Worm (Caenorhabditis elegans) whole organism, L3 larva: ENCODE data around the gene eyg-1.

ENCODE experiments used
- R02D3.7 ChIP-seq: fragments of 150-350 bp; optimal IDR thresholded peaks from 2 replicates; lab custom pipeline; 2014; ENCODE audit warnings: missing biosample characterization, missing genetic modification characterization
- ZK546.5 ChIP-seq: sonication (generic microtip); optimal IDR thresholded peaks from 2 replicates; lab custom pipeline; 2017; ENCODE audit warnings: missing biosample characterization, missing genetic modification characterization
- ama-1 ChIP-seq: fragments of 150-350 bp; optimal IDR thresholded peaks from 2 replicates; lab custom pipeline; 2018
- ceh-28 ChIP-seq: fragments of 150-350 bp; optimal IDR thresholded peaks from 2 replicates; lab custom pipeline; 2014; ENCODE audit warnings: missing biosample characterization, missing genetic modification reagents, missing genetic modification characterization
- ceh-82 ChIP-seq: fragments of 150-350 bp; optimal IDR thresholded peaks from 2 replicates; lab custom pipeline; 2014; ENCODE audit warnings: missing biosample characterization, missing genetic modification characterization
- daf-12 ChIP-seq: fragments of 150-350 bp; optimal IDR thresholded peaks from 2 replicates; lab custom pipeline; 2014; ENCODE audit warnings: missing biosample characterization, missing genetic modification reagents, missing genetic modification characterization
- egl-27 ChIP-seq: sonication (generic microtip); optimal IDR thresholded peaks from 4 replicates; lab custom pipeline; 2017; ENCODE audit warnings: missing biosample characterization, missing genetic modification reagents, missing genetic modification characterization
- egl-5 ChIP-seq: fragments of 150-350 bp; optimal IDR thresholded peaks from 2 replicates; lab custom pipeline; 2017; ENCODE audit warnings: missing biosample characterization, missing genetic modification reagents, missing genetic modification characterization, inconsistent platforms
- elt-2 ChIP-seq: sonication (generic microtip); optimal IDR thresholded peaks from 2 replicates; lab custom pipeline; 2016; ENCODE audit warnings: missing genetic modification reagents, mild to moderate bottlenecking, missing genetic modification characterization, missing compliant biosample characterization
- elt-3 ChIP-seq, 3 experiments: fragments of 150-350 bp in 1 of 3; sonication (generic microtip) in 2 of 3; optimal IDR thresholded peaks; 2 replicates in 2 of 3; 4 replicates in 1 of 3; lab custom pipeline; 2014 to 2017; ENCODE audit warnings: missing biosample characterization in 3 of 3, missing genetic modification characterization in 3 of 3
- fkh-10 ChIP-seq: sonication (generic microtip); optimal IDR thresholded peaks from 2 replicates; lab custom pipeline; 2017; ENCODE audit warnings: missing biosample characterization, missing genetic modification reagents, missing genetic modification characterization
- fkh-2 ChIP-seq: fragments of 150-350 bp; optimal IDR thresholded peaks from 2 replicates; lab custom pipeline; 2014; ENCODE audit warnings: missing biosample characterization, missing genetic modification reagents, missing genetic modification characterization
- fos-1 ChIP-seq: fragments of 150-350 bp; optimal IDR thresholded peaks from 2 replicates; lab custom pipeline; 2014; ENCODE audit warnings: missing biosample characterization, missing genetic modification characterization
- hmg-11 ChIP-seq: sonication (generic microtip); optimal IDR thresholded peaks from 2 replicates; lab custom pipeline; 2016; ENCODE audit warnings: missing genetic modification characterization, missing compliant biosample characterization
- jun-1 ChIP-seq: fragments of 150-350 bp; optimal IDR thresholded peaks from 2 replicates; lab custom pipeline; 2014; ENCODE audit warnings: missing biosample characterization, missing genetic modification reagents, missing genetic modification characterization
- lin-39 ChIP-seq: fragments of 150-350 bp; optimal IDR thresholded peaks from 2 replicates; lab custom pipeline; 2018; ENCODE audit warnings: missing biosample characterization, missing genetic modification reagents, missing genetic modification characterization
- mdl-1 ChIP-seq: fragments of 150-350 bp; optimal IDR thresholded peaks from 2 replicates; lab custom pipeline; 2014; ENCODE audit warnings: missing biosample characterization, missing genetic modification characterization
- nhr-12 ChIP-seq: fragments of 150-350 bp; optimal IDR thresholded peaks from 2 replicates; lab custom pipeline; 2014; ENCODE audit warnings: missing biosample characterization, missing genetic modification characterization
- nhr-25 ChIP-seq: sonication (generic microtip); optimal IDR thresholded peaks from 2 replicates; lab custom pipeline; 2017; ENCODE audit warnings: missing biosample characterization, missing genetic modification characterization
- nhr-28 ChIP-seq: fragments of 150-350 bp; optimal IDR thresholded peaks from 2 replicates; lab custom pipeline; 2014; ENCODE audit warnings: missing biosample characterization, missing genetic modification characterization
- nhr-43 ChIP-seq: sonication (generic microtip); optimal IDR thresholded peaks from 2 replicates; lab custom pipeline; 2016; ENCODE audit warnings: mild to moderate bottlenecking, missing genetic modification characterization, missing compliant biosample characterization; ENCODE audit not compliant: poor library complexity, severe bottlenecking
- nhr-67 ChIP-seq: fragments of 150-350 bp; optimal IDR thresholded peaks from 2 replicates; lab custom pipeline; 2014; ENCODE audit warnings: missing biosample characterization, missing genetic modification characterization
- nhr-76 ChIP-seq: fragments of 150-350 bp; sonication (generic microtip); optimal IDR thresholded peaks from 5 replicates; lab custom pipeline; 2014; ENCODE audit warnings: missing biosample characterization, missing genetic modification characterization
- nhr-77 ChIP-seq: fragments of 150-350 bp; optimal IDR thresholded peaks from 2 replicates; lab custom pipeline; 2014; ENCODE audit warnings: missing biosample characterization, missing genetic modification characterization
- pha-4 ChIP-seq: fragments of 150-350 bp; optimal IDR thresholded peaks from 2 replicates; lab custom pipeline; 2014; ENCODE audit warnings: missing biosample characterization, missing genetic modification reagents, missing genetic modification characterization
- pqm-1 ChIP-seq: fragments of 150-350 bp; optimal IDR thresholded peaks from 2 replicates; lab custom pipeline; 2017; ENCODE audit warnings: missing biosample characterization, missing genetic modification characterization, inconsistent platforms
- sea-2 ChIP-seq: fragments of 150-350 bp; sonication (generic microtip); optimal IDR thresholded peaks from 4 replicates; lab custom pipeline; 2014; ENCODE audit warnings: missing biosample characterization, missing genetic modification reagents, missing genetic modification characterization
- skn-1 ChIP-seq: fragments of 150-350 bp; optimal IDR thresholded peaks from 2 replicates; lab custom pipeline; 2014; ENCODE audit warnings: missing biosample characterization, missing genetic modification characterization
- tbx-2 ChIP-seq: sonication (generic microtip); optimal IDR thresholded peaks from 2 replicates; lab custom pipeline; 2016; ENCODE audit warnings: mild to moderate bottlenecking, missing genetic modification characterization, missing compliant biosample characterization
- unc-39 ChIP-seq: sonication (generic microtip); optimal IDR thresholded peaks from 4 replicates; lab custom pipeline; 2017; ENCODE audit warnings: missing biosample characterization, missing genetic modification characterization
- unc-62 ChIP-seq: fragments of 150-350 bp; sonication (generic microtip); optimal IDR thresholded peaks from 4 replicates; lab custom pipeline; 2014; ENCODE audit warnings: missing biosample characterization, missing genetic modification reagents, missing genetic modification characterization
- zag-1 ChIP-seq: fragments of 150-350 bp; optimal IDR thresholded peaks from 2 replicates; lab custom pipeline; 2014; ENCODE audit warnings: missing biosample characterization, missing genetic modification characterization
- ztf-4 ChIP-seq: fragments of 150-350 bp; optimal IDR thresholded peaks from 2 replicates; lab custom pipeline; 2014; ENCODE audit warnings: missing biosample characterization, missing genetic modification characterization

The eyg-1 gene

DNA sequence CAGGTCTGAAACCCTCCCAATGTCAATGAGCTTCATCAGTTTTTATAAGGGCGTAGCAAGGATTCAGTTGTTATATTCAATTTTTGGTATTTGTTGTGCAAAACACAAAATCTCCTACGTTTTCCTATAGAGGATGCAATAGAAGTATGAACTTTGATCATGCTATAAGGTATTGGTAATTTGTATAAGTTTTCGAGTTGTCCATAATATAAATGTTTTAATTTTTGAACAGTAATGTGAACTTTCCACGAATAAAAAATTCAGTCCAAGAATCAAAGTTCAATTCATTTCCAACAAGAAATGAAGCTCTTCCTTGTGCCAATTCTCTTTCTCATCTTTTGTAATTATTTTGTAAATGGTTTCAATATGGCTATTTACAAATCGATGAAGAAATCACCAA is 3.3 kb upstream of the eyg-1 start, which contains the start of gene ZK938.12:
TSS of gene ZK938.12 (plus strand) at position 301 of the 400 bp plus-strand sequence.
- no peak for TF ChIP-seq pqm-1 (tag; lab: Kevin White, UChicago)
- no peak for TF ChIP-seq ZK546.5 (tag; lab: Kevin White, UChicago)
- TF ChIP-seq fkh-10 (GFP tag; lab: Kevin White, UChicago), result no peak
- TF ChIP-seq nhr-43 (tag; lab: Kevin White, UChicago), result no peak
- no peak for TF ChIP-seq ama-1
- no peak for TF ChIP-seq ceh-28 (tag; lab: Kevin White, UChicago)
- TF ChIP-seq egl-27, result no peak
- no peak for TF ChIP-seq tbx-2
- TF ChIP-seq, all 47 proteins: peak for 0

DNA sequence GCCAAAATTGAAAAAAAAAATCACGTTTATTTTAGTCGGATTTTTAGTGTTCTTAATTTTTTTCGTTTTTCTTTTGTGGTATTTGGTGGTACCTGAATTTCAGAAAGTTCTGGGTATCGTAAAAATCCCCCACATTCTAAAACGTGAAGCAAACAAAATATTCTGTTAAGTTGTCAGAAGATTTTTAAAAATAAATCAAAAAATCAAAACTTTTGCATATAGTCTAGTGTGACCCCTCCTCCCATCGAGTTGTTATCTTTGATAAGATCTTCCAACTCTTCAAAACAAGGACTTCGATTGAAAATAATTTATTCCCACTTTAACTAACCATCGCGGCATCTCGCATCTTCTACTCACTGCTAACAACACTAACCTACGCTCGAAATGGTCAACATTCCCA is 1.4 kb upstream of the eyg-1 start, which contains the start of gene ZK938.1:
TSS of gene ZK938.1 (plus strand) at position 301 of the 400 bp plus-strand sequence.
- TF ChIP-seq ama-1, result no peak
- no peak for TF ChIP-seq ZK546.5 (tag; lab: Kevin White, UChicago)
- TF ChIP-seq jun-1, result no peak
- no peak for TF ChIP-seq nhr-76 (tag; lab: Kevin White, UChicago)
- no peak for TF ChIP-seq egl-5 (tag; lab: Kevin White, UChicago)

DNA sequence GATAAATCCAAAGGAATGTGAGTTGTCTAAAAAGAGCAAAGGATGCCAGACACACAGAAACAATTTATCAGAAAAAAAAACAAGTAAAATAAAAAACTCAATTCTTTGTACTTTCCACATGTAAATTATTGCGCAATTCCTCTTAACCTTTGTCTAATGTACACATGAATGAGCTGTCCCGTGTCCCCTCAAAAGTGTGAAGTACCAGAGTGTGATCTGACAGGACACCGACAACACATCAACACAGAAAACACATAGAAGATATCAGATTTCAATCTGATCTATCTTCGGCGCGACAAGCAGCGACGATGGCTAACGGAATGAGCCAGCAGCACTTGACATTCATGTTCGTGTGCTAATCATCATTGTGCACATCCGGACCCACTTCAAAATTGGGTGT is 750 bp upstream of the eyg-1 start:
- TF ChIP-seq ztf-4 (no peak), sea-2 (GFP tag; lab: Kevin White, UChicago) (no peak), lin-39 (tag; lab: Kevin White, UChicago) (no peak), tbx-2 (no peak), nhr-43 (tag; lab: Kevin White, UChicago) (no peak), ZK546.5 (tag; lab: Kevin White, UChicago) (no peak), fkh-2 (no peak)

DNA sequence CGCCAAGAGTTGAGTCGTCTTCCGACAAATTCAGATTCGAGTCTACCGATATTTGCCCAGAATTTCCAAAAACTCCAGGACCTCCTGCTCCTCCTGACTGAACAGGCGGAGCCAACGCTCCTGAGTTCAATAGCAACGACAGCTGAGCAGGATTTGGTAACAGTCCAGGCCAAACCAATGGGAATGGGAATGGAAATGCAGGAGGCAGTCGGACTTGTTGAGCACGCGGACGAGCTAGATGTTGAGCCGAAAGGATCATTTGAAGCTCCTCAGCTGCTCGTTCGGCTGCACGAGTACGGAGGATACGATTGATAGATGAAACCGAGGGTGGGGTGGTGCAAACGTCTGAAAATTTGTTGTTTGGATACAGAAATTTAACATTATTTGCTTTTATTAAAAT is 806 bp downstream of the eyg-1 start:
- TF ChIP-seq ztf-4, result no peak
- TF ChIP-seq daf-12 (tag; lab: Kevin White, UChicago), result no peak
- no peak for TF ChIP-seq nhr-43 (tag; lab: Kevin White, UChicago)
- TF ChIP-seq lin-39 (tag; lab: Kevin White, UChicago), result no peak
- no peak for TF ChIP-seq zag-1

DNA sequence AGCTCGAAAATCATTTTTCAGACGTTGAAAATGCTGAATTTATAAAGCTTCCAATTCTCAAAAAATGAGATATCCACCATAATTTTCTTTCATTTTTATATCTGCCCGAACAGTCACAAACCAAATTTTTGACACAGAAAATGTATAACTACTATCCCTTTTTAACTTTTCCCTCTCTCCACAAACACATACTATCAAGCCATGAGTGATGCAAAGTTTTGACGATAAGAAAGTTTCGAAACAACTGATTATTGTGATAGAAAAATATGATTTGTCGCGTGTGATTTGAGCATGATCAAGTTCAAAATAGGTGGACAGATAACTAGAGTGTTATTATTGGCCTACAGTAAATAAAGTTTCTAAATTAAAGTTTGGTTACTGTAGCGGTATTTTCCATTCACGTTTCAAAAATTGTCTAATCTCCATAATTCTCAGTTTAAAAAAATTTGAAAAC is 20.2 kb downstream of the eyg-1 start, which contains the start of gene cyp-13A8:
TSS of gene cyp-13A8 (minus strand) at position 51 of the 454 bp plus-strand sequence.
- TF ChIP-seq jun-1 (no peak), egl-5 (tag; lab: Kevin White, UChicago) (no peak), unc-39 (tag; lab: Kevin White, UChicago) (no peak), pqm-1 (tag; lab: Kevin White, UChicago) (peak; percentile 89), elt-2 (tag; lab: Kevin White, UChicago) (peak; percentile 74), skn-1 (tag; lab: Kevin White, UChicago) (no peak), mdl-1 (tag; lab: Kevin White, UChicago) (no peak), elt-3 (tag; optimal IDR thresholded peaks at IDR 0.05; lab: Kevin White, UChicago) (peak in 1 of 3 experiments; percentile 14)
- TF ChIP-seq, all 47 proteins: peak for 3

DNA sequence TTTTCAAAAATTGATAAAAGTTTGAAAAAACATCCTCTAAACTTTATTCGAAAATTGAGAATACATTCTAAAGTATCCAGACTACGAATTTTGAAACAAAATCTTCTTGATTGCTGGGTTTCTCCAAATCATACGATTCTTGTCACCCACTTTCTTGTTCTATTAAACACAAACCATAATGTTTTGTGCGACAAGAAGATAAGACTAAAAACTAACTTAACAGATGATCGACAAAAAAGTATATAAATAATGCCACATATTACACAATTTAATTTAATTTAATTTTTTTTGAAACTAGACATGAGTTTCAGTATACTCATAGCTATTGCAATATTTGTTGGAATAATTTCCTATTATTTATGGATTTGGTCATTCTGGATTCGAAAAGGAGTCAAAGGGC is 24.4 kb downstream of the eyg-1 start, which contains the start of gene cyp-13A7:
TSS of gene cyp-13A7 (plus strand) at position 301 of the 400 bp plus-strand sequence.
- TF ChIP-seq nhr-77, result no peak
- no peak for TF ChIP-seq R02D3.7 (tag; lab: Kevin White, UChicago)
- TF ChIP-seq lin-39 (tag; lab: Kevin White, UChicago), result no peak
- TF ChIP-seq unc-62, result no peak
- TF ChIP-seq ceh-82 (tag; lab: Kevin White, UChicago), result no peak
- no peak for TF ChIP-seq nhr-25
- no peak for TF ChIP-seq hmg-11 (tag; lab: Kevin White, UChicago)
- no peak for TF ChIP-seq nhr-67 (tag; lab: Kevin White, UChicago)
- no peak for TF ChIP-seq nhr-76 (tag; lab: Kevin White, UChicago)
- TF ChIP-seq nhr-28 (tag; lab: Kevin White, UChicago), result no peak
- no peak for TF ChIP-seq nhr-43 (tag; lab: Kevin White, UChicago)
- no peak for TF ChIP-seq skn-1 (tag; lab: Kevin White, UChicago)
- TF ChIP-seq fkh-10 (GFP tag; lab: Kevin White, UChicago), result no peak
- TF ChIP-seq nhr-12, result no peak
- no peak for TF ChIP-seq pha-4 (tag; lab: Kevin White, UChicago)
- TF ChIP-seq fos-1 (tag; lab: Kevin White, UChicago), result no peak
- TF ChIP-seq sea-2 (GFP tag; lab: Kevin White, UChicago), result no peak
